Fruit fly (Drosophila melanogaster) whole organism: ENCODE data around the gene spi.

Experiments used
- Dll ChIP-seq: fragments of >200 bp; optimal IDR thresholded peaks from 2 replicates; lab custom pipeline; 2017
- EcR ChIP-seq, 2 experiments: fragments of >200 bp; optimal IDR thresholded peaks; 2 replicates each; lab custom pipeline; 2017; ENCODE audit warnings: missing biosample characterization in 2 of 2, missing genetic modification characterization in 2 of 2, missing genetic modification reagents in 2 of 2
- pan ChIP-seq: fragments of >200 bp; optimal IDR thresholded peaks from 2 replicates; lab custom pipeline; 2017

DNA sequence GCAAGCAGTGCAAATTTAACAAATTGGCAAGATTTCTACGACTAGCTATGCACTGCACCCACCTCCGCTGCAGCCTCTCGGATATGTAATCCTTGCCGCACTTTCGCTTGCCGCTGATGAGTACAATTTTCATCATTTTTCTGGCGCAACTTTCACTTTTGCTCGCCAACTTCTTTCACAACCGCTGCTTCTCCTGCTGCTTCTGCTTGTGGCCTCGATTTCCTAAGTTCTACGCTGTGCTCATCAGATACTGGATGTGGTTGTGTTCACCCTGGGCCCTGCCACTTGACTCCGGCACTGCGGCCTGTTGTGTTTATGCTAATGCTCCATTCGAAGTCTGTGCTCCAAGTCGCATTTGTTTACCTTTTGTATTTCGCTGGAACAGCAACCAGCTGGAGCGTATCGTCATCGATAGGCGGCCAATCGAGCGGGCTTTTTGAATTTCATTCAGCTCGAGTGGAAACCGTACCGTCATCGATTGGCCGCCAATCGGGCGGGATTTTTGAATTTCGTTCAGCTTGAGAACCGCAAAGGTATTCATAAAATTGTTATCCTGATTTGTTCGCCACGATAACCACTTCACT is 3.0 kb upstream of the spi start, which contains the start of gene Pmvk:
- TF ChIP-seq EcR (GFP tag; optimal IDR thresholded peaks at IDR 0.05; lab: Kevin White, UChicago) (no peak), Dll (lab: Kevin White, UChicago) (no peak), pan (lab: Kevin White, UChicago) (no peak)
